Worm (Caenorhabditis elegans) whole organism, midembryonic: ENCODE data around the gene let-767.

Experiments
- T22C8.4 ChIP-seq: fragments of 200-800 bp; sonication (Bioruptor generic); IDR thresholded peaks from 2 replicates; pipeline ENCODE4 v1.3.6; 2022; ENCODE audit warnings: missing genetic modification characterization, missing compliant biosample characterization
- cog-1 ChIP-seq: sonication (generic microtip); optimal IDR thresholded peaks from 2 replicates; lab custom pipeline; 2016; ENCODE audit warnings: missing genetic modification characterization, missing compliant biosample characterization
- flt-1 ChIP-seq: fragments of 200-800 bp; sonication (Bioruptor generic); IDR thresholded peaks from 2 replicates; pipeline ENCODE4 v1.3.6; 2022; ENCODE audit warnings: missing genetic modification characterization, missing compliant biosample characterization
- klf-2 ChIP-seq: fragments of 200-800 bp; sonication (Bioruptor generic); conservative IDR thresholded peaks from 2 replicates; pipeline ENCODE4 v1.3.6; 2022; ENCODE audit warnings: missing genetic modification reagents, missing genetic modification characterization, missing compliant biosample characterization
- med-1 ChIP-seq: sonication (generic microtip); optimal IDR thresholded peaks from 2 replicates; lab custom pipeline; 2017; ENCODE audit warnings: missing genetic modification characterization, mild to moderate bottlenecking, missing compliant biosample characterization, antibody characterized with exemption, missing genetic modification reagents; ENCODE audit not compliant: insufficient read depth
- tab-1 ChIP-seq: fragments of 200-800 bp; sonication (Bioruptor generic); IDR thresholded peaks from 2 replicates; pipeline ENCODE4 v1.3.6; 2022; ENCODE audit warnings: missing genetic modification characterization, missing compliant biosample characterization
- ztf-29 ChIP-seq: fragments of 200-800 bp; sonication (Bioruptor generic); IDR thresholded peaks from 2 replicates; pipeline ENCODE4 v1.3.6; 2022; ENCODE audit warnings: missing genetic modification reagents, missing genetic modification characterization, missing compliant biosample characterization

- TF ChIP-seq T22C8.4 (GFP tag; lab: Robert Waterston, UW) (no peak; the same call in 1 of the 2 replicates), ztf-29 (GFP tag; lab: Robert Waterston, UW) (no peak), klf-2 (GFP tag; lab: Robert Waterston, UW) (no peak), flt-1 (GFP tag; lab: Robert Waterston, UW) (peak; percentile 75; the same call in 1 of the 2 replicates), med-1 (GFP tag; lab: Kevin White, UChicago) (peak; percentile 29), tab-1 (no peak), cog-1 (tag; lab: Kevin White, UChicago) (peak; percentile 73)
Measured at ce11 chrIII:6344737-6345136, 5.0 kb upstream of the let-767 start.
